Worm (Caenorhabditis elegans) whole organism, midembryonic: ENCODE results near the gene W02B12.12.

ENCODE experiments used
- T22C8.4 ChIP-seq: fragments of 200-800 bp; sonication (Bioruptor generic); IDR thresholded peaks from 2 replicates; pipeline ENCODE4 v1.3.6; 2022; ENCODE audit warnings: missing genetic modification characterization, missing compliant biosample characterization
- flt-1 ChIP-seq: fragments of 200-800 bp; sonication (Bioruptor generic); IDR thresholded peaks from 2 replicates; pipeline ENCODE4 v1.3.6; 2022; ENCODE audit warnings: missing genetic modification characterization, missing compliant biosample characterization
- med-1 ChIP-seq: sonication (generic microtip); optimal IDR thresholded peaks from 2 replicates; lab custom pipeline; 2017; ENCODE audit warnings: missing genetic modification characterization, mild to moderate bottlenecking, missing compliant biosample characterization, antibody characterized with exemption, missing genetic modification reagents; ENCODE audit not compliant: insufficient read depth
- ref-1 ChIP-seq: fragments of 200-800 bp; sonication (Bioruptor generic); conservative IDR thresholded peaks from 2 replicates; pipeline ENCODE4 v1.3.6; 2022; ENCODE audit warnings: missing genetic modification reagents, missing genetic modification characterization, missing compliant biosample characterization
- tab-1 ChIP-seq: fragments of 200-800 bp; sonication (Bioruptor generic); IDR thresholded peaks from 2 replicates; pipeline ENCODE4 v1.3.6; 2022; ENCODE audit warnings: missing genetic modification characterization, missing compliant biosample characterization
- ztf-23 ChIP-seq: fragments of 200-800 bp; sonication (Bioruptor generic); IDR thresholded peaks from 2 replicates; pipeline ENCODE4 v1.3.6; 2022; ENCODE audit warnings: missing genetic modification reagents, missing genetic modification characterization, missing compliant biosample characterization
- ztf-29 ChIP-seq: fragments of 200-800 bp; sonication (Bioruptor generic); IDR thresholded peaks from 2 replicates; pipeline ENCODE4 v1.3.6; 2022; ENCODE audit warnings: missing genetic modification reagents, missing genetic modification characterization, missing compliant biosample characterization

DNA sequence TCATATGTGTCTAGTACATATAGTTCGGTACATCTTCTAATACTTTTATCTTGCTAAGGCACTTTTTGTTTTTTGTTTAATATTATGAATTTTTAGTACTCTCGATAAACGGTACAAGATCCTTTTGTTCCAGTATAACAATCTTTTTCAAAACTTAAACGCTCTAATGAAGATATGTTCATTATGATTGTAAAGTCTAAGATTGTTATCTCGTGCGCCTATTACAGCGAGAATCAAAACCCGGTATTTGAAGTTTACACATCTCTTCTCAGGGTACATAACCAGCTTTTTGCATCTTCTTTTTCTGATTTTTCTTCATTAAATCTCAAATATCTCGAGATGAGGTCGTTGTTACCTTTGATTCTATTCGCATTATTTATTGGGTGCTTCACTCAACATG is 9.0 kb upstream of the W02B12.12 start, which contains the start of gene B0334.13:
- TF ChIP-seq med-1 (GFP tag; lab: Kevin White, UChicago) (no peak), tab-1 (GFP tag; lab: Robert Waterston, UW) (no peak), flt-1 (GFP tag; lab: Robert Waterston, UW) (no peak), ref-1 (no peak), ztf-23 (GFP tag; lab: Robert Waterston, UW) (no peak), T22C8.4 (no peak), ztf-29 (GFP tag; lab: Robert Waterston, UW) (no peak)
